Worm (Caenorhabditis elegans) whole organism, L3 larva: ENCODE results near the gene cin-4.

Experiments used
- R02D3.7 ChIP-seq: fragments of 150-350 bp; optimal IDR thresholded peaks from 2 replicates; lab custom pipeline; 2014; ENCODE audit warnings: missing biosample characterization, missing genetic modification characterization
- ama-1 ChIP-seq: fragments of 150-350 bp; optimal IDR thresholded peaks from 2 replicates; lab custom pipeline; 2018
- ceh-16 ChIP-seq: sonication (generic microtip); optimal IDR thresholded peaks from 2 replicates; lab custom pipeline; 2017; ENCODE audit warnings: missing biosample characterization, missing genetic modification characterization
- daf-12 ChIP-seq: fragments of 150-350 bp; optimal IDR thresholded peaks from 2 replicates; lab custom pipeline; 2014; ENCODE audit warnings: missing biosample characterization, missing genetic modification reagents, missing genetic modification characterization
- elt-1 ChIP-seq: fragments of 150-350 bp; optimal IDR thresholded peaks from 2 replicates; lab custom pipeline; 2014; ENCODE audit warnings: missing biosample characterization, missing genetic modification characterization
- elt-2 ChIP-seq: sonication (generic microtip); optimal IDR thresholded peaks from 2 replicates; lab custom pipeline; 2016; ENCODE audit warnings: missing genetic modification reagents, mild to moderate bottlenecking, missing genetic modification characterization, missing compliant biosample characterization
- fos-1 ChIP-seq: fragments of 150-350 bp; optimal IDR thresholded peaks from 2 replicates; lab custom pipeline; 2014; ENCODE audit warnings: missing biosample characterization, missing genetic modification characterization
- lin-15B ChIP-seq: fragments of 150-350 bp; optimal IDR thresholded peaks from 2 replicates; lab custom pipeline; 2014; ENCODE audit warnings: missing biosample characterization, missing genetic modification characterization
- nhr-12 ChIP-seq: fragments of 150-350 bp; optimal IDR thresholded peaks from 2 replicates; lab custom pipeline; 2014; ENCODE audit warnings: missing biosample characterization, missing genetic modification characterization
- nhr-23 ChIP-seq: fragments of 150-350 bp; optimal IDR thresholded peaks from 2 replicates; lab custom pipeline; 2014; ENCODE audit warnings: missing biosample characterization, missing genetic modification reagents, missing genetic modification characterization
- nhr-237 ChIP-seq: fragments of 150-350 bp; optimal IDR thresholded peaks from 2 replicates; lab custom pipeline; 2014; ENCODE audit warnings: missing biosample characterization, missing genetic modification characterization
- pha-4 ChIP-seq: fragments of 150-350 bp; optimal IDR thresholded peaks from 2 replicates; lab custom pipeline; 2014; ENCODE audit warnings: missing biosample characterization, missing genetic modification reagents, missing genetic modification characterization
- unc-39 ChIP-seq: sonication (generic microtip); optimal IDR thresholded peaks from 4 replicates; lab custom pipeline; 2017; ENCODE audit warnings: missing biosample characterization, missing genetic modification characterization
- unc-62 ChIP-seq: fragments of 150-350 bp; sonication (generic microtip); optimal IDR thresholded peaks from 4 replicates; lab custom pipeline; 2014; ENCODE audit warnings: missing biosample characterization, missing genetic modification reagents, missing genetic modification characterization

ce11 chrII:7029524-7029923 lies 8.6 kb upstream of the cin-4 start:
- TF ChIP-seq R02D3.7 (tag; lab: Kevin White, UChicago) (no peak), ceh-16 (tag; lab: Kevin White, UChicago) (no peak), daf-12 (no peak), unc-39 (tag; lab: Kevin White, UChicago) (no peak), nhr-237 (tag; lab: Kevin White, UChicago) (no peak), unc-62 (GFP tag; lab: Kevin White, UChicago) (no peak), fos-1 (tag; lab: Kevin White, UChicago) (no peak), ama-1 (lab: Kevin White, UChicago) (no peak), nhr-12 (no peak), elt-1 (tag; lab: Kevin White, UChicago) (no peak), elt-2 (tag; lab: Kevin White, UChicago) (no peak), pha-4 (tag; lab: Kevin White, UChicago) (peak; percentile 68), nhr-23 (no peak), lin-15B (tag; lab: Kevin White, UChicago) (no peak)
